Fruit fly (Drosophila melanogaster): ENCODE data around the gene Mrm2.
A peak's percentile ranks its signal among the peaks of the same experiment; 100 is the strongest.

DNA sequence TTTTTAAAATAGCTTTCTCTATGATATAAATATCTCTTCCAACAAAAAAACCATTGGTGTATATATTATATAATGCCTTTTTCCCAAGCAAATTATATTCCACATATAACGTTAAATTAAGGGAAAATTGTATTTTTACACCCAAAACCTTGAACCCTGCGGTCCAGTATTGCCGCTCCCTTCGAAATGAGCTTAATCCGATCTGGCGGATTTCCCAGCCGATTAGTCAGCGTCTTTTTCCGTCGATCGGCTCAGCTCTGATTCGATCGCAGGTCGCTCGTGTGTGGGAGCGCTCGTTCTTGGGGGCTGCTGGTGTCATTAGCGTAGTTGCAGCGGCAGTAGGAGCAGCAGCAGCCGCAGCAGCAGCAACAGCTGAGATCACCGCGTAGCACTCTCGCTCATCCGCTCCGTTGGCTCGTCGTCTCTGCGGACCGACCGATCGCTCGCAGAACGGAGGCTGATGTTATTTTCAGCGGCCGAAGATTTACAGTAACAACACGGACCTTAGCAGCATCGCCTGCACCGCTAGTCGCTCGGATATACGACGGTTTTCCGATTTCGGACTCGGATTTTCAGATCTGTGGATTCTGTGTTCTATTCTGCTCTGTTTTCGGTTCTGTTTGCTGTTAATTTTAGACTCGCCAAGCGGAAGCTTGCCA is 29.1 kb downstream of the Mrm2 start, which contains the start of gene CG4733:
- TF ChIP-seq Crg-1 (GFP tag; optimal IDR thresholded peaks at IDR 0.05) (no peak), toe (GFP tag; optimal IDR thresholded peaks at IDR 0.05) (peak; percentile 20), tj (GFP tag; optimal IDR thresholded peaks at IDR 0.05) (peak; percentile 7), CG5204 (GFP tag; optimal IDR thresholded peaks at IDR 0.05) (peak; percentile 55), CG11617 (GFP tag; optimal IDR thresholded peaks at IDR 0.05) (no peak), Clk (GFP tag; optimal IDR thresholded peaks at IDR 0.05) (no peak), cnc (optimal IDR thresholded peaks at IDR 0.05) (no peak), ovo (GFP tag; optimal IDR thresholded peaks at IDR 0.05) (peak; percentile 33), CG7101 (tag; optimal IDR thresholded peaks at IDR 0.05) (peak; percentile 30)

Measured in whole organism, adult.